Worm (Caenorhabditis elegans) whole organism, L1 larva: ENCODE results near the gene arrd-24.

Experiments used
- C16A3.4 ChIP-seq: fragments of 150-350 bp; optimal IDR thresholded peaks from 2 replicates; lab custom pipeline; 2014; ENCODE audit warnings: missing biosample characterization, missing genetic modification characterization
- F16B12.6 ChIP-seq: fragments of 150-350 bp; optimal IDR thresholded peaks from 2 replicates; lab custom pipeline; 2014; ENCODE audit warnings: missing biosample characterization, missing genetic modification characterization
- blmp-1 ChIP-seq: fragments of 150-350 bp; optimal IDR thresholded peaks from 2 replicates; lab custom pipeline; 2014; ENCODE audit warnings: missing biosample characterization, missing genetic modification characterization
- ceh-82 ChIP-seq, 3 experiments: fragments of 150-350 bp in 1 of 3; sonication (generic microtip) in 2 of 3; optimal IDR thresholded peaks; 2 replicates each; lab custom pipeline; 2014 to 2017; ENCODE audit warnings: missing biosample characterization in 3 of 3, missing genetic modification characterization in 3 of 3
- ceh-88 ChIP-seq: fragments of 200-800 bp; sonication (Bioruptor generic); IDR thresholded peaks from 2 replicates; pipeline ENCODE4 v1.3.6; 2022; ENCODE audit warnings: missing genetic modification characterization, missing compliant biosample characterization
- efl-1 ChIP-seq, 4 experiments: fragments of 150-350 bp; optimal IDR thresholded peaks in 3 of 4; peaks in 1 of 4; 1 replicate in 1 of 4; 2 replicates in 3 of 4; lab custom pipeline; 2014; ENCODE audit warnings: missing biosample characterization in 2 of 4, missing genetic modification characterization in 2 of 4, missing genetic modification reagents in 2 of 4
- egl-13 ChIP-seq: sonication (generic microtip); optimal IDR thresholded peaks from 2 replicates; lab custom pipeline; 2016; ENCODE audit warnings: missing genotype, missing genetic modification reagents, missing genetic modification characterization, missing compliant biosample characterization
- elt-2 ChIP-seq: sonication (generic microtip); optimal IDR thresholded peaks from 2 replicates; lab custom pipeline; 2016; ENCODE audit warnings: missing genetic modification characterization, mild to moderate bottlenecking, inconsistent platforms, missing compliant biosample characterization, missing genetic modification reagents
- elt-3 ChIP-seq, 6 experiments: fragments of 150-350 bp in 1 of 6; sonication (generic microtip); optimal IDR thresholded peaks; 2 replicates each; lab custom pipeline; 2017 to 2018; ENCODE audit warnings: missing biosample characterization in 6 of 6, missing genetic modification characterization in 6 of 6, inconsistent platforms in 1 of 6
- fkh-8 ChIP-seq: sonication (generic microtip); optimal IDR thresholded peaks from 2 replicates; lab custom pipeline; 2016; ENCODE audit warnings: mild to moderate bottlenecking, missing genetic modification characterization, missing compliant biosample characterization
- fos-1 ChIP-seq: fragments of 150-350 bp; optimal IDR thresholded peaks from 2 replicates; lab custom pipeline; 2014; ENCODE audit warnings: missing biosample characterization, missing genetic modification characterization
- hlh-4 ChIP-seq: sonication (generic microtip); optimal IDR thresholded peaks from 2 replicates; lab custom pipeline; 2016; ENCODE audit warnings: mild to moderate bottlenecking, missing genetic modification characterization, missing compliant biosample characterization
- jun-1 ChIP-seq: fragments of 150-350 bp; optimal IDR thresholded peaks from 2 replicates; lab custom pipeline; 2014; ENCODE audit warnings: missing biosample characterization, missing genetic modification reagents, missing genetic modification characterization
- lin-14 ChIP-seq: fragments of 200-800 bp; sonication (Bioruptor generic); optimal IDR thresholded peaks from 2 replicates; lab custom pipeline; 2018; ENCODE audit warnings: mild to moderate bottlenecking, missing genetic modification characterization, moderate library complexity, missing compliant biosample characterization
- lin-35 ChIP-seq, 2 experiments: fragments of 150-350 bp; optimal IDR thresholded peaks; 2 replicates each; lab custom pipeline; 2014; ENCODE audit warnings: missing biosample characterization in 2 of 2, missing genetic modification characterization in 2 of 2, missing genetic modification reagents in 2 of 2
- lsy-2 ChIP-seq, 2 experiments: fragments of 150-350 bp; optimal IDR thresholded peaks; 2 replicates each; lab custom pipeline; 2014; ENCODE audit warnings: missing biosample characterization in 2 of 2, missing genetic modification characterization in 2 of 2
- mdl-1 ChIP-seq, 2 experiments: fragments of 150-350 bp; optimal IDR thresholded peaks; 2 replicates each; lab custom pipeline; 2014 to 2017; ENCODE audit warnings: missing biosample characterization in 2 of 2, missing genetic modification characterization in 2 of 2, inconsistent platforms in 1 of 2
- mef-2 ChIP-seq: fragments of 150-350 bp; optimal IDR thresholded peaks from 2 replicates; lab custom pipeline; 2014; ENCODE audit warnings: missing biosample characterization, missing genetic modification characterization
- nhr-20 ChIP-seq: sonication (generic microtip); optimal IDR thresholded peaks from 2 replicates; lab custom pipeline; 2016; ENCODE audit warnings: mild to moderate bottlenecking, missing genetic modification characterization, missing compliant biosample characterization
- nhr-237 ChIP-seq: fragments of 150-350 bp; optimal IDR thresholded peaks from 2 replicates; lab custom pipeline; 2014; ENCODE audit warnings: missing biosample characterization, missing genetic modification characterization
- nhr-47 ChIP-seq: sonication (generic microtip); optimal IDR thresholded peaks from 2 replicates; lab custom pipeline; 2016; ENCODE audit warnings: mild to moderate bottlenecking, missing genetic modification characterization, moderate library complexity, missing compliant biosample characterization
- nhr-71 ChIP-seq: sonication (generic microtip); optimal IDR thresholded peaks from 2 replicates; lab custom pipeline; 2016; ENCODE audit warnings: mild to moderate bottlenecking, missing genetic modification characterization, moderate library complexity, missing compliant biosample characterization
- nhr-76 ChIP-seq: sonication (generic microtip); optimal IDR thresholded peaks from 2 replicates; lab custom pipeline; 2017; ENCODE audit warnings: missing biosample characterization, missing genetic modification characterization
- nhr-77 ChIP-seq: fragments of 150-350 bp; optimal IDR thresholded peaks from 2 replicates; lab custom pipeline; 2014; ENCODE audit warnings: missing biosample characterization, missing genetic modification characterization
- nhr-90 ChIP-seq: sonication (generic microtip); optimal IDR thresholded peaks from 2 replicates; lab custom pipeline; 2016; ENCODE audit warnings: mild to moderate bottlenecking, missing genetic modification characterization, missing compliant biosample characterization; ENCODE audit not compliant: poor library complexity
- pqm-1 ChIP-seq: sonication (generic microtip); optimal IDR thresholded peaks from 3 replicates; lab custom pipeline; 2017; ENCODE audit warnings: missing biosample characterization, missing genetic modification characterization
- rnt-1 ChIP-seq: sonication (generic microtip); optimal IDR thresholded peaks from 2 replicates; lab custom pipeline; 2016; ENCODE audit warnings: mild to moderate bottlenecking, missing genetic modification characterization, moderate library complexity, missing compliant biosample characterization
- skn-1 ChIP-seq: fragments of 150-350 bp; optimal IDR thresholded peaks from 2 replicates; lab custom pipeline; 2014; ENCODE audit warnings: missing biosample characterization, missing genetic modification characterization
- snpc-4 ChIP-seq: fragments of 150-350 bp; optimal IDR thresholded peaks from 2 replicates; lab custom pipeline; 2014; ENCODE audit warnings: missing biosample characterization, missing genetic modification characterization
- snu-23 ChIP-seq: sonication (generic microtip); optimal IDR thresholded peaks from 2 replicates; lab custom pipeline; 2016; ENCODE audit warnings: missing genetic modification characterization, missing compliant biosample characterization
- sptf-1 ChIP-seq: fragments of 150-350 bp; optimal IDR thresholded peaks from 2 replicates; lab custom pipeline; 2014; ENCODE audit warnings: missing biosample characterization, missing genetic modification characterization
- swsn-7 ChIP-seq: sonication (generic microtip); optimal IDR thresholded peaks from 2 replicates; lab custom pipeline; 2016; ENCODE audit warnings: missing genetic modification characterization, missing compliant biosample characterization
- tbx-2 ChIP-seq: sonication (generic microtip); optimal IDR thresholded peaks from 2 replicates; lab custom pipeline; 2016; ENCODE audit warnings: missing genetic modification characterization, missing compliant biosample characterization
- unc-30 ChIP-seq: sonication (generic microtip); optimal IDR thresholded peaks from 2 replicates; lab custom pipeline; 2017; ENCODE audit warnings: missing biosample characterization, missing genetic modification characterization
- unc-62 ChIP-seq: fragments of 150-350 bp; optimal IDR thresholded peaks from 2 replicates; lab custom pipeline; 2014; ENCODE audit warnings: missing biosample characterization, missing genetic modification reagents, missing genetic modification characterization
- xbp-1 ChIP-seq: sonication (generic microtip); optimal IDR thresholded peaks from 2 replicates; lab custom pipeline; 2016; ENCODE audit warnings: missing genetic modification characterization, missing compliant biosample characterization

arrd-24 gene

DNA sequence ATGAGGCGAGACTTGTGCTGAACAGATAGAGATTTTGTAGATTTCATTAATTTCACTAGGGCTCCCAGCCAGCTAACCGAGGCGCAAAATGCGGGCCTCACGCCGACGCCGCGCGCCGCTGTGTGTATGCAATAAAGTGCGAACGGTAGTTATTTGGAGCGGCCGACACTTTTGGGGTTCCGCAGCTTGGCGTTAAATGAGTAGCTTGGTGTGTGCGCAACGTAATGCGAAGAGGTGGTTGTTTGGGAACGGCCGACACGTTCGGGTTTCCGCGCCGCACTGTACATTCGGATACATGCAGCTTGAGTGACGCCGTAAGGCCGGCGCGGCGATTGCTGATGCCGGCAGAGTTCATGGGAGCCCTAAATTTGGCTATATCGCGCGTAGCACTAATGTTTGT lies 27.8 kb upstream of the arrd-24 start:
- TF ChIP-seq hlh-4, result no peak
- TF ChIP-seq snpc-4 (tag; lab: Kevin White, UChicago), result peak; percentile 9
- TF ChIP-seq C16A3.4 (tag; lab: Kevin White, UChicago), result no peak
- TF ChIP-seq tbx-2 (tag; lab: Kevin White, UChicago), result no peak
- TF ChIP-seq fos-1 (tag; lab: Kevin White, UChicago), result no peak
- TF ChIP-seq snu-23 (GFP tag; lab: Kevin White, UChicago), result no peak

DNA sequence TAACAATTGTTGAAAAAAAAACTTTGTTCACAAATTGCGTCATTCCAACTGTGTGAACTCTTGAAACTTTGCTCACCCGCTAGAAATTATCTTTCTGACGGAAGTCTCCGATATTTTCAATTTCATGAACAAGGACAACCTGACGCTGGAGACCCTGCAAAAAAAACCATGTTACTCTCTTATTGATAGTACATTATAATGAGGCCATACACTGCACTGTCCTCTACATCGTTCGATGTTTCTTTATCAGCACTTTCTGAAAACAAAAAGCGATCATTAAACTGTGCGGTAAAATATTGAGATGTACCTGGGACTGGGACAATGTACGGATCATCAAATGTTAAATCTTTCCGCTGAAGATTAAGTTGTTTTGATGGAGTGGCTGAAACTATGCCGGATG lies 23.2 kb upstream of the arrd-24 start:
- no peak for TF ChIP-seq F16B12.6 (tag; lab: Kevin White, UChicago)
- peak; percentile 30 for TF ChIP-seq elt-2
- TF ChIP-seq tbx-2 (tag; lab: Kevin White, UChicago), result no peak
- TF ChIP-seq unc-30 (tag; lab: Kevin White, UChicago), result no peak
- TF ChIP-seq nhr-90 (tag; lab: Kevin White, UChicago), result no peak
- TF ChIP-seq ceh-88 (GFP tag; lab: Robert Waterston, UW), result no peak

DNA sequence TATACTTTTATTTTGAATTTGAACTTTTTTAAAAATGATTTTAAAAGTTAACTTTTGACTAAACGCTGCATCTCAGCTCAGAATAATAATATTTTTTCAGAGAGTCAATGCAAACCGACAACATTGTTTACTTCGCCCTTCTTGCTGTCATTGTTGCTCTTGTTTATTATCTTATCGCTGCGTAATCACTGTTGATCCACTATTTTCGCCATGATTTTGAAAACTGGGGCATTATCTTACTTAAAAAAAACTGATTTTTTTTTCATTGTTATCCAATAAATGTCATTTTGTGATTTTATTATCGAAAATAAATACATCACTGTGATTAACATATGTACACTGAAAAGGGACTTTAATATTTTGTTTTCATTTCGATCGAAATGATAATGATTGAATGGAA lies 22.4 kb upstream of the arrd-24 start:
- no peak for TF ChIP-seq lsy-2 (tag; optimal IDR thresholded peaks at IDR 0.05; lab: Kevin White, UChicago)
- TF ChIP-seq efl-1 (optimal IDR thresholded peaks at IDR 0.05; lab: Kevin White, UChicago), result no peak
- peak in 1 of 2 experiments; percentile 9 for TF ChIP-seq efl-1 (GFP tag; optimal IDR thresholded peaks at IDR 0.05 in 1 of 2; lab: Kevin White, UChicago)
- no peak for TF ChIP-seq F16B12.6 (tag; lab: Kevin White, UChicago)

DNA sequence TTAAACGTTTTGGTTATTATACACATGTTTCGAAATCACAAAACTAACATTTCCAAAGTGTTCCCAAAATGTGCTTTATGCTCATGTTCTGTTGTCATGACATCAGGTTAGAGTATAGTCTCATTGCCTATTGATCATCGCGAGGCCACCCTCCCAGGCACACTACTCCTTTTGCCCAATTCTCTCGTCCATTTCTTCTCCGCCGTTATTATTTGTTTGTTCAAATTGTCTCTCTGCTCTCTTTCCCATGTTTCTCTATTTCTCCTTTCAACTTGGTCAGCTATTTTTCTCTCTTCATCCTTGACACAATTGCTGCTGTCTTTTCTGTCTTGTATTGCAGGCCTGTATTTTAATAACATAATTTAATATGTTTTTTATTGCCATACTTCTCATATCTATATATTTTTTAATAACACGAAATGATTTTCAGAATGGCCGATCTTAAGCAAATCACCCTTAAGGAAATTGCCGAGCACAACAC lies 21.2 kb upstream of the arrd-24 start, which contains the start of gene cytb-5.1:
cytb-5.1 (plus strand) TSS at position 431 of the 481 bp plus-strand sequence.
- TF ChIP-seq sptf-1 (no peak), pqm-1 (tag; lab: Kevin White, UChicago) (no peak), blmp-1 (tag; lab: Kevin White, UChicago) (peak; percentile 45), mef-2 (no peak), snu-23 (GFP tag; lab: Kevin White, UChicago) (peak; percentile 36), egl-13 (tag; lab: Kevin White, UChicago) (no peak), nhr-76 (tag; lab: Kevin White, UChicago) (no peak), nhr-71 (peak; percentile 52), ceh-82 (tag; optimal IDR thresholded peaks at IDR 0.05; lab: Kevin White, UChicago) (peak in 2 of 3 experiments; percentile 21 to 46), lsy-2 (tag; optimal IDR thresholded peaks at IDR 0.05; lab: Kevin White, UChicago) (peak in 1 of 2 experiments; percentile 11), fkh-8 (tag; lab: Kevin White, UChicago) (peak; percentile 39), nhr-47 (tag; lab: Kevin White, UChicago) (peak; percentile 28), jun-1 (tag; lab: Kevin White, UChicago) (peak; percentile 44), nhr-20 (tag; lab: Kevin White, UChicago) (peak; percentile 78), lin-14 (GFP tag; lab: Kevin White, UChicago) (peak; percentile 68), elt-3 (tag; optimal IDR thresholded peaks at IDR 0.05; lab: Kevin White, UChicago) (peak in 1 of 6 experiments; percentile 17), elt-2 (peak; percentile 8), efl-1 (optimal IDR thresholded peaks at IDR 0.05; lab: Kevin White, UChicago) (peak in 1 of 2 experiments; percentile 8), efl-1 (GFP tag; optimal IDR thresholded peaks at IDR 0.05 in 1 of 2; lab: Kevin White, UChicago) (peak in 1 of 2 experiments; percentile 7), rnt-1 (peak; percentile 28), swsn-7 (tag; lab: Kevin White, UChicago) (peak; percentile 38), nhr-237 (tag; lab: Kevin White, UChicago) (peak; percentile 3), mdl-1 (tag; optimal IDR thresholded peaks at IDR 0.05; lab: Kevin White, UChicago) (peak in 1 of 2 experiments; percentile 5), nhr-77 (tag; lab: Kevin White, UChicago) (peak; percentile 51), unc-62 (no peak), xbp-1 (peak; percentile 6), skn-1 (tag; lab: Kevin White, UChicago) (peak; percentile 2), lin-35 (GFP tag; optimal IDR thresholded peaks at IDR 0.05; lab: Kevin White, UChicago) (peak in 1 of 2 experiments; percentile 24)
- TF ChIP-seq, all 84 proteins: peak for 21
